Fruit fly (Drosophila melanogaster): Measurements from ENCODE around the gene CG3308.
A peak's percentile ranks its signal among the peaks of the same experiment; 100 is the strongest.

The CG3308 gene

DNA sequence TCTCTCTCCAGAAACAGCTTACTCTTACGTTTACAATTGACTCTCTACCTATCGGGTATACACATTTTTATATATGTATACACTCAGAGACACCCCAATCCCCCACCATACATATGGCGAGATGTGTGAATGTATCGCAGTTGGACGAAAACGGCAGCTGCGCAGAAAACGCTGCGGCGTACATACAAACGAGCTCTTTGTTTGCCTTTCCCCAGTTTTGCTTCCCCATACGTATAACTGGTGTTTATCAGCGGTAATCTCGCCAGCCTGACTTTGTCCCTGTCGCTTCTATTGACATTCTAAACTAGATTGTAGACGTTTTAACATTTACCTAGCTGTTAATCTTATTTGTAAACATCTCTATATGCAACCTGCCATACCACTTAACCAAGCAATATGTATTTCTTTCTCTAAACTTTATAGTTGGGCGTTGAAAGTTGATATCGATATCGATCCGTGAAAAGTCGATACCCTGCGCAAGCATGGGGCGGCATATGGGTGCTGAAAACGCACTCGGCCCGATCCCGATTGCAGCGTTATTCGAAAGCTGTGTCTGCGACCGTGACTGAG is 23.9 kb upstream of the CG3308 start (continued):
- no peak for TF ChIP-seq fu2 (GFP tag; optimal IDR thresholded peaks at IDR 0.05)
- TF ChIP-seq CG10274 (GFP tag; optimal IDR thresholded peaks at IDR 0.05), result peak; percentile 97
- no peak for TF ChIP-seq Xbp1 (GFP tag; optimal IDR thresholded peaks at IDR 0.05)
- TF ChIP-seq slp2 (GFP tag; optimal IDR thresholded peaks at IDR 0.05), result no peak
- no peak for TF ChIP-seq Hmx (GFP tag; optimal IDR thresholded peaks at IDR 0.05)
- TF ChIP-seq CG1832 (GFP tag; optimal IDR thresholded peaks at IDR 0.05), result no peak
- peak; percentile 78 for TF ChIP-seq CG12104 (GFP tag; optimal IDR thresholded peaks at IDR 0.05)
- TF ChIP-seq Atf-2 (GFP tag; optimal IDR thresholded peaks at IDR 0.05), result peak; percentile 48
- no peak for TF ChIP-seq klu (GFP tag; IDR thresholded peaks at IDR 0.05)
- TF ChIP-seq cwo (GFP tag; optimal IDR thresholded peaks at IDR 0.05), result peak; percentile 70
- TF ChIP-seq aop (GFP tag; IDR thresholded peaks at IDR 0.05), result no peak
- TF ChIP-seq CG12071 (GFP tag; optimal IDR thresholded peaks at IDR 0.05), result peak; percentile 84
- no peak for TF ChIP-seq Dip2 (GFP tag; IDR thresholded peaks at IDR 0.05)
- peak; percentile 75 for TF ChIP-seq abd-A (tag; optimal IDR thresholded peaks at IDR 0.05)
- peak; percentile 66 for TF ChIP-seq CG2202 (tag; optimal IDR thresholded peaks at IDR 0.05)
- no peak for TF ChIP-seq hth (optimal IDR thresholded peaks at IDR 0.05)
- peak; percentile 20 for TF ChIP-seq CG30020 (tag; optimal IDR thresholded peaks at IDR 0.05)
- TF ChIP-seq shn (GFP tag; optimal IDR thresholded peaks at IDR 0.05), result peak; percentile 10
- no peak for TF ChIP-seq zen (tag; optimal IDR thresholded peaks at IDR 0.05)
- TF ChIP-seq Sox100B (GFP tag; optimal IDR thresholded peaks at IDR 0.05), result peak; percentile 83
- TF ChIP-seq Abd-B (GFP tag; optimal IDR thresholded peaks at IDR 0.05), result no peak
- no peak for TF ChIP-seq hkb (optimal IDR thresholded peaks at IDR 0.05)
- no peak for TF ChIP-seq hkb (GFP tag; IDR thresholded peaks at IDR 0.05)
- peak; percentile 69 for TF ChIP-seq gem (tag; optimal IDR thresholded peaks at IDR 0.05)
- TF ChIP-seq CG6254 (GFP tag; optimal IDR thresholded peaks at IDR 0.05), result peak; percentile 73
- peak; percentile 28 for TF ChIP-seq Sry-δ (GFP tag; optimal IDR thresholded peaks at IDR 0.05)
- TF ChIP-seq Hand (GFP tag; optimal IDR thresholded peaks at IDR 0.05), result peak; percentile 66
- no peak for TF ChIP-seq Aef1 (GFP tag; IDR thresholded peaks at IDR 0.05)
- TF ChIP-seq ERR (GFP tag; optimal IDR thresholded peaks at IDR 0.05), result peak; percentile 71
- peak; percentile 68 for TF ChIP-seq CG4854 (GFP tag; optimal IDR thresholded peaks at IDR 0.05)
- TF ChIP-seq peb (GFP tag; IDR thresholded peaks at IDR 0.05), result no peak
- peak in 1 of 2 experiments; percentile 35 for TF ChIP-seq Hr78 (GFP tag; optimal IDR thresholded peaks at IDR 0.05)
- TF ChIP-seq zfh1 (GFP tag; IDR thresholded peaks at IDR 0.05), result no peak
- no peak for TF ChIP-seq Ets97D (GFP tag; optimal IDR thresholded peaks at IDR 0.05)
- TF ChIP-seq ara (GFP tag; IDR thresholded peaks at IDR 0.05), result no peak
- TF ChIP-seq CG6683 (GFP tag; optimal IDR thresholded peaks at IDR 0.05), result peak; percentile 77
- TF ChIP-seq nom (GFP tag; optimal IDR thresholded peaks at IDR 0.05), result peak; percentile 54
- TF ChIP-seq tna (GFP tag; IDR thresholded peaks at IDR 0.05; ENCODE audit: partially characterized antibody), result no peak
- TF ChIP-seq bbx (GFP tag; IDR thresholded peaks at IDR 0.05; ENCODE audit: partially characterized antibody), result no peak
- TF ChIP-seq da (GFP tag; optimal IDR thresholded peaks at IDR 0.05), result peak; percentile 57
- peak; percentile 51 for TF ChIP-seq Dek (tag; optimal IDR thresholded peaks at IDR 0.05)
- peak; percentile 32 for TF ChIP-seq tio (GFP tag; optimal IDR thresholded peaks at IDR 0.05)
- no peak for TF ChIP-seq ci (GFP tag; IDR thresholded peaks at IDR 0.05)
- TF ChIP-seq CG12391 (tag; optimal IDR thresholded peaks at IDR 0.05), result peak; percentile 49
- TF ChIP-seq CG42726 (GFP tag; IDR thresholded peaks at IDR 0.05; ENCODE audit: partially characterized antibody), result no peak
- no peak for TF ChIP-seq E2f2 (GFP tag; IDR thresholded peaks at IDR 0.05)
- TF ChIP-seq CoRest (tag; optimal IDR thresholded peaks at IDR 0.05), result peak; percentile 64
- TF ChIP-seq sens (GFP tag), result peak; percentile 96
- TF ChIP-seq az2 (GFP tag; optimal IDR thresholded peaks at IDR 0.05), result peak; percentile 24
- no peak for TF ChIP-seq CG34224 (GFP tag; IDR thresholded peaks at IDR 0.05; ENCODE audit: partially characterized antibody)
- peak; percentile 68 for TF ChIP-seq NC2α (GFP tag; optimal IDR thresholded peaks at IDR 0.05)
